Worm (Caenorhabditis elegans): ENCODE measurements around the gene F10A3.17.

- TF ChIP-seq klf-2 (GFP tag; conservative IDR thresholded peaks at IDR 0.05) = no peak
- no peak for TF ChIP-seq T22C8.4 (GFP tag; IDR thresholded peaks at IDR 0.05)
Measured at ce11 chrV:16201730-16202129, 42.2 kb upstream of the F10A3.17 start, which contains the start of gene F11A5.17.

Measured in whole organism, midembryonic.